Fruit fly (Drosophila melanogaster) whole organism, wandering third instar larva: ENCODE measurements around the gene veli.

ENCODE experiments used
- CG32264 ChIP-seq: fragments of 200-800 bp; sonication (Bioruptor generic); optimal IDR thresholded peaks from 2 replicates; lab custom pipeline; 2016; ENCODE audit warnings: missing biosample characterization, missing genetic modification characterization
- Dfd ChIP-seq: fragments of >200 bp; optimal IDR thresholded peaks from 2 replicates; lab custom pipeline; 2017; ENCODE audit warnings: missing biosample characterization, missing genetic modification characterization
- Dif ChIP-seq: fragments of 200-275, 200-300 bp; sonication (Bioruptor generic); optimal IDR thresholded peaks from 2 replicates; lab custom pipeline; 2018; ENCODE audit warnings: missing biosample characterization, missing genetic modification characterization; ENCODE audit not compliant: partially characterized antibody
- GATAd ChIP-seq: sonication (Bioruptor generic); optimal IDR thresholded peaks from 2 replicates; lab custom pipeline; 2016; ENCODE audit warnings: missing biosample characterization, missing genetic modification characterization
- Hnf4 ChIP-seq: fragments of 200-800 bp; sonication (Bioruptor generic); optimal IDR thresholded peaks from 2 replicates; lab custom pipeline; 2016; ENCODE audit warnings: missing biosample characterization, mild to moderate bottlenecking, missing genetic modification characterization
- OdsH ChIP-seq: fragments of 200-800 bp; sonication (Bioruptor generic); optimal IDR thresholded peaks from 2 replicates; lab custom pipeline; 2016; ENCODE audit warnings: missing biosample characterization, mild to moderate bottlenecking, missing genetic modification characterization
- br ChIP-seq: fragments of 200-800 bp; sonication (Bioruptor generic); optimal IDR thresholded peaks from 2 replicates; lab custom pipeline; 2016; ENCODE audit warnings: missing biosample characterization, missing genetic modification characterization
- dl ChIP-seq, 2 experiments: fragments of 175-275, 200-275 bp in 1 of 2; fragments of 200-275 bp in 1 of 2; sonication (Bioruptor generic); optimal IDR thresholded peaks; lab custom pipeline; 2018; ENCODE audit warnings: mild to moderate bottlenecking in 2 of 2, missing biosample characterization in 2 of 2, missing genetic modification characterization in 2 of 2, moderate library complexity in 2 of 2; ENCODE audit not compliant: partially characterized antibody in 2 of 2, insufficient read depth in 1 of 2
- lola ChIP-seq: fragments of >200 bp; optimal IDR thresholded peaks from 2 replicates; lab custom pipeline; 2017; ENCODE audit warnings: missing biosample characterization, missing genetic modification characterization
- rgr ChIP-seq: fragments of 200-800 bp; sonication (Bioruptor generic); optimal IDR thresholded peaks from 3 replicates; lab custom pipeline; 2016; ENCODE audit warnings: missing biosample characterization, mild to moderate bottlenecking, missing genetic modification characterization
- sage ChIP-seq: fragments of 200-800 bp; sonication (Bioruptor generic); optimal IDR thresholded peaks from 2 replicates; lab custom pipeline; 2016; ENCODE audit warnings: missing biosample characterization, mild to moderate bottlenecking, missing genetic modification characterization
- tai ChIP-seq: sonication (Bioruptor generic); optimal IDR thresholded peaks from 2 replicates; lab custom pipeline; 2016; ENCODE audit warnings: missing biosample characterization, missing genetic modification characterization
- usp ChIP-seq: fragments of >200 bp; optimal IDR thresholded peaks from 2 replicates; lab custom pipeline; 2017; ENCODE audit warnings: missing biosample characterization, missing genetic modification characterization

DNA sequence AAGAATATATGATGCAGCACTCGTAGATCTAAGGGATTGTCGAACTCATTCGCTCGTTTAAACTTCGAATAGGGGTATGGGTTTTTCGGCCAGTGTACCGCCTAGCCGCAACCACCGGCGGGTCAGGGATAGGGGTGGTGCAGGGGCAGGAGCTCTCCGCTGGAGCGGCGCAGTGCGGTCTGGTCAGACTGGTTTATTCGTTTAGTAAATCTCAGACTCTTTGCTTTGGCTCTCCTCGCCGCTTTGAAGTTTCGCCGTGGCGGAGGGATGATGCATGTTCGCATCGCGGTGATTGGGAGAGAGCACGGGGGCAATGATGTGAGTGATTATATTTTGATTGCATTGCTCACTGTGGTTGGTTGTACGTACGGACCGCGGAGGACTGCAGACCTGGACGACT is 17.0 kb upstream of the veli start, which contains the start of gene fd96Ca:
- no peak for TF ChIP-seq rgr (GFP tag; lab: Kevin White, UChicago)
- no peak for TF ChIP-seq usp (GFP tag; lab: Kevin White, UChicago)
- peak; percentile 38 for TF ChIP-seq Dif (GFP tag; lab: Kevin White, UChicago)
- TF ChIP-seq lola = no peak
- no peak for TF ChIP-seq Hnf4
- TF ChIP-seq br = no peak
- TF ChIP-seq sage (GFP tag; lab: Kevin White, UChicago) = no peak
- no peak for TF ChIP-seq tai
- TF ChIP-seq OdsH (GFP tag; lab: Kevin White, UChicago) = no peak
- TF ChIP-seq CG32264 (GFP tag; lab: Kevin White, UChicago) = no peak
- no peak for TF ChIP-seq dl (GFP tag; optimal IDR thresholded peaks at IDR 0.05; lab: Kevin White, UChicago; ENCODE audit: insufficient read depth in 1 of 2, partially characterized antibody in 2 of 2)
- no peak for TF ChIP-seq Dfd (GFP tag; lab: Kevin White, UChicago)
- TF ChIP-seq GATAd (GFP tag; lab: Kevin White, UChicago) = no peak
